Worm (Caenorhabditis elegans) whole organism, mixed stage, embryonic: ENCODE results near the gene K10D11.4.
A peak's percentile ranks its signal among the peaks of the same experiment; 100 is the strongest.

Experiments used
- M03D4.4 ChIP-seq: sonication (generic microtip); optimal IDR thresholded peaks from 2 replicates; lab custom pipeline; 2017; ENCODE audit warnings: mild to moderate bottlenecking, missing genetic modification characterization, missing compliant biosample characterization
- bed-3 ChIP-seq: fragments of 200-800 bp; sonication (Bioruptor generic); optimal IDR thresholded peaks from 3 replicates; lab custom pipeline; 2018; ENCODE audit warnings: mild to moderate bottlenecking, missing genetic modification characterization, moderate library complexity, missing compliant biosample characterization
- blmp-1 ChIP-seq: fragments of 150-350 bp; optimal IDR thresholded peaks from 2 replicates; lab custom pipeline; 2014; ENCODE audit warnings: missing biosample characterization, missing genetic modification characterization
- ceh-39 ChIP-seq: fragments of 150-350 bp; optimal IDR thresholded peaks from 2 replicates; lab custom pipeline; 2014; ENCODE audit warnings: missing biosample characterization, missing genetic modification characterization
- ceh-43 ChIP-seq: fragments of 200-800 bp; sonication (Bioruptor generic); optimal IDR thresholded peaks from 2 replicates; lab custom pipeline; 2018; ENCODE audit warnings: mild to moderate bottlenecking, missing genetic modification characterization, moderate library complexity, missing compliant biosample characterization
- ceh-83 ChIP-seq: fragments of 200-800 bp; sonication (Bioruptor generic); optimal IDR thresholded peaks from 2 replicates; lab custom pipeline; 2018; ENCODE audit warnings: mild to moderate bottlenecking, missing genetic modification characterization, missing compliant biosample characterization
- ces-1 ChIP-seq: fragments of 150-350 bp; optimal IDR thresholded peaks from 2 replicates; lab custom pipeline; 2014; ENCODE audit warnings: missing biosample characterization, missing genetic modification reagents, missing genetic modification characterization
- drap-1 ChIP-seq: fragments of 200-800 bp; sonication (Bioruptor generic); optimal IDR thresholded peaks from 3 replicates; lab custom pipeline; 2018; ENCODE audit warnings: mild to moderate bottlenecking, missing genetic modification characterization, missing compliant biosample characterization
- elt-1 ChIP-seq: sonication (generic microtip); optimal IDR thresholded peaks from 2 replicates; lab custom pipeline; 2017; ENCODE audit warnings: missing genetic modification characterization, mild to moderate bottlenecking, missing compliant biosample characterization, antibody characterized with exemption, moderate library complexity, borderline replicate concordance; ENCODE audit not compliant: insufficient read depth
- flh-1 ChIP-seq: fragments of 200-800 bp; sonication (Bioruptor generic); optimal IDR thresholded peaks from 2 replicates; lab custom pipeline; 2018; ENCODE audit warnings: mild to moderate bottlenecking, missing genetic modification characterization, moderate library complexity, missing compliant biosample characterization
- ham-2 ChIP-seq: fragments of 200-800 bp; sonication (Bioruptor generic); optimal IDR thresholded peaks from 2 replicates; lab custom pipeline; 2018; ENCODE audit warnings: mild to moderate bottlenecking, missing genetic modification characterization, missing compliant biosample characterization
- hlh-1 ChIP-seq: fragments of 150-350 bp; optimal IDR thresholded peaks from 2 replicates; lab custom pipeline; 2014; ENCODE audit warnings: missing biosample characterization, missing genetic modification reagents, missing genetic modification characterization
- lin-13 ChIP-seq: fragments of 150-350 bp; optimal IDR thresholded peaks from 2 replicates; lab custom pipeline; 2014; ENCODE audit warnings: missing biosample characterization, missing genetic modification characterization
- lin-32 ChIP-seq: fragments of 200-800 bp; sonication (Bioruptor generic); optimal IDR thresholded peaks from 2 replicates; lab custom pipeline; 2018; ENCODE audit warnings: mild to moderate bottlenecking, missing genetic modification characterization, missing compliant biosample characterization
- lsy-2 ChIP-seq: fragments of 150-350 bp; optimal IDR thresholded peaks from 2 replicates; lab custom pipeline; 2014; ENCODE audit warnings: missing biosample characterization, missing genetic modification characterization
- mep-1 ChIP-seq: fragments of 150-350 bp; optimal IDR thresholded peaks from 2 replicates; lab custom pipeline; 2017; ENCODE audit warnings: missing biosample characterization, missing genetic modification reagents, missing genetic modification characterization, inconsistent platforms
- mls-2 ChIP-seq: sonication (generic microtip); optimal IDR thresholded peaks from 2 replicates; lab custom pipeline; 2016; ENCODE audit warnings: mild to moderate bottlenecking, missing genetic modification characterization, moderate library complexity, missing compliant biosample characterization
- nhr-12 ChIP-seq: fragments of 150-350 bp; optimal IDR thresholded peaks from 2 replicates; lab custom pipeline; 2014; ENCODE audit warnings: missing biosample characterization, missing genetic modification characterization
- nhr-237 ChIP-seq: fragments of 150-350 bp; optimal IDR thresholded peaks from 2 replicates; lab custom pipeline; 2014; ENCODE audit warnings: missing biosample characterization, missing genetic modification characterization
- nhr-28 ChIP-seq: fragments of 150-350 bp; optimal IDR thresholded peaks from 2 replicates; lab custom pipeline; 2014; ENCODE audit warnings: missing biosample characterization, missing genetic modification characterization
- nhr-76 ChIP-seq: sonication (generic microtip); optimal IDR thresholded peaks from 2 replicates; lab custom pipeline; 2017; ENCODE audit warnings: missing biosample characterization, missing genetic modification characterization
- pha-4 ChIP-seq: fragments of 150-350 bp; optimal IDR thresholded peaks from 2 replicates; lab custom pipeline; 2018; ENCODE audit warnings: missing biosample characterization, missing genetic modification reagents, missing genetic modification characterization
- sptf-1 ChIP-seq: sonication (generic microtip); optimal IDR thresholded peaks from 2 replicates; lab custom pipeline; 2017; ENCODE audit warnings: mild to moderate bottlenecking, missing genetic modification characterization, moderate library complexity, missing compliant biosample characterization
- tbx-8 ChIP-seq: fragments of 200-800 bp; sonication (Bioruptor generic); optimal IDR thresholded peaks from 2 replicates; lab custom pipeline; 2018; ENCODE audit warnings: mild to moderate bottlenecking, missing genetic modification characterization, moderate library complexity, missing compliant biosample characterization
- unc-120 ChIP-seq: sonication (generic microtip); optimal IDR thresholded peaks from 2 replicates; lab custom pipeline; 2017; ENCODE audit warnings: missing genetic modification characterization, missing compliant biosample characterization; ENCODE audit not compliant: poor library complexity, severe bottlenecking
- unc-39 ChIP-seq: fragments of 150-350 bp; optimal IDR thresholded peaks from 2 replicates; lab custom pipeline; 2014; ENCODE audit warnings: missing biosample characterization, missing genetic modification characterization
- unc-62 ChIP-seq: fragments of 150-350 bp; optimal IDR thresholded peaks from 2 replicates; lab custom pipeline; 2014; ENCODE audit warnings: missing biosample characterization, missing genetic modification reagents, missing genetic modification characterization
- zip-8 ChIP-seq: fragments of 150-350 bp; optimal IDR thresholded peaks from 2 replicates; lab custom pipeline; 2014; ENCODE audit warnings: missing biosample characterization, missing genetic modification characterization
- ztf-11 ChIP-seq: fragments of 150-350 bp; optimal IDR thresholded peaks from 2 replicates; lab custom pipeline; 2014; ENCODE audit warnings: missing biosample characterization, missing genetic modification characterization

The K10D11.4 gene

ce11 chrIV:13021006-13021405, 26.7 kb upstream of the K10D11.4 start:
- TF ChIP-seq ham-2: no peak
- no peak for TF ChIP-seq ztf-11 (tag; lab: Kevin White, UChicago)
- no peak for TF ChIP-seq mep-1 (tag; lab: Kevin White, UChicago)
- no peak for TF ChIP-seq nhr-237 (tag; lab: Kevin White, UChicago)
- TF ChIP-seq lin-32: no peak
- no peak for TF ChIP-seq flh-1 (GFP tag; lab: Kevin White, UChicago)
- no peak for TF ChIP-seq bed-3
- TF ChIP-seq ces-1 (GFP tag; lab: Kevin White, UChicago): no peak
- no peak for TF ChIP-seq hlh-1 (tag; lab: Kevin White, UChicago)
- no peak for TF ChIP-seq sptf-1
- TF ChIP-seq nhr-76: no peak
- TF ChIP-seq lin-13 (tag; lab: Kevin White, UChicago): no peak
- TF ChIP-seq zip-8 (tag; lab: Kevin White, UChicago): no peak
- TF ChIP-seq ceh-83: no peak
- no peak for TF ChIP-seq nhr-12 (tag; lab: Kevin White, UChicago)
- TF ChIP-seq, all 35 proteins: peak for 0

DNA sequence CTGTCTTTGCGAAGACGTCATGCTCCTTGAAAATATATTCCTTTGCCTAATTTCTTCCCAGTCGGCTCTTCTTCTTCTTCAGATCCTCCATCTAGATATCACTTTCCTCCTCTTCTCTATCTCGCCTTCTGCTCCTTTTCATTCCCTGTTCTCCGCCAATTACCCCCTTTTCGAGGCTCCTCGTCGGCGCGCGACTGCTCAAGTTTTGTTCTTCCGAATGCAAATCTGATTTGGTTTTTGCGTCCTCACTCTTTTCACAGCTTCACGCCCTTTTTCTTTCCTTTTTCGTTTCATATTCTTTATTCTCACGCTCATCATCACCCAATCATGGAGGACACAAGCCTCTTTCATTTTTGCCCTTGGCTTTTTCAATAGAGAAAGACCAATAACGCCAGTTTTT, 22.5 kb upstream of the K10D11.4 start:
- peak; percentile 36 for TF ChIP-seq sptf-1
- TF ChIP-seq hlh-1 (tag; lab: Kevin White, UChicago): no peak
- TF ChIP-seq ces-1 (GFP tag; lab: Kevin White, UChicago): peak; percentile 76
- peak; percentile 1 for TF ChIP-seq M03D4.4 (tag; lab: Kevin White, UChicago)
- peak; percentile 7 for TF ChIP-seq unc-120 (tag; lab: Kevin White, UChicago)
- TF ChIP-seq, all 35 proteins: peak for 4

DNA sequence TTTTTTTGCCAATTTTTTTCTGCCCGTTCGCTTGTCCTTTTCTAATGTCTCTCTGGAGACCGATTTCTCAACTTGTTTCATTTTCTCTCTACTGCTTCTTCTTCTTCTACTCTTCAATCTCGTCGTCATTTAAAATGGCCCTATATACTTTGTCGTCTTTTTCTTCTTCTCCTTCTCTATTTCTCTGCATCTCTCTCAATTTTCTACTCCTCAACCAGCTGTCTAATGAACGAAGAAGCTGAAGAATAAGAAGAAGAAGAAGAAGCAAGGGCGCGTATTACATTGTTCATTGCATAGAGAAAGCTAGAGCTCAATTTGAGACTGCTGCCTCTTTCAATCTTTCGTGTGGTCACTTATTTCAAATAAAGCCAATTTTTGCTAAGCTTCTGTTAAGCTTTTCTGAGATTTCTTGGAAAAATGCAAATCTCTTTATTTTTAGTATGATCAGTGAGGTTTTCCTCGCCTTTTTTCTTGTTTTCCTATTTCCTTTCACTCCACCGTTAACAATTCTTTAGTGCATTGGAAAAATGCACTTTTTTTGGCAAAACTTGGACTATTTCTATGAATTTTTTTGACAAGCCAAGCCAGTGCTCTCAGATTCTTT, 21.6 kb upstream of the K10D11.4 start:
- TF ChIP-seq unc-62 (GFP tag; lab: Kevin White, UChicago) (peak; percentile 21), hlh-1 (tag; lab: Kevin White, UChicago) (peak; percentile 57), ces-1 (GFP tag; lab: Kevin White, UChicago) (peak; percentile 92), drap-1 (GFP tag; lab: Kevin White, UChicago) (no peak)

DNA sequence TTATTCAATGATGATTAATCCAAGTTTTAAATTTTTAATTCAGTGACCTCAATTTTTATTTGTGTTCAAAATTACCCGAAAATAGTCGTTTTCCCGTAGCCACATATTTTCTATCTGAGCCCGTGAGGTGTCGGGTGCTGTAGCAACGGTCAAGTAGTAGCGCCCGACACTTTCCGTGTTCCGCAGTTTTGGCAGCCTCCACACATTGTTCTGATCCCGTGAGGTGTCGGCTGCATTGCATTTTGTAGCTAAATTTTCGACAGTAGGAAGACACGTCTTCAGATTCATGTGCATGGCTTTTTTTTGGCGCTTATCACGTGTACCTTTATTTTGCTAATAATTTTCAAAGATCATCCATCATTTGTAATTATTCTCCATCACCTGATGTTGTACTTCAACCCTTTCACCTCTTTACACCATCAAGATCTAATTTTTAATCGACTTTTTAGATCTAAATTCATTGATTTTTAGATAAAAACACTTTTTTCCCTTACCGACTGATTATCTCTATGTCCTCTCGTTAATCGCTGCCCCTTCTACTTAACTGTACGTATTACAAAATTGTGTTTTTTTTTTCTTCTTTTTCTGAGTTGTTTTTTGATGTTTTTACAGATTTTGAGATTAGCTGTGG, 19.6 kb upstream of the K10D11.4 start:
- TF ChIP-seq unc-120 (tag; lab: Kevin White, UChicago) (no peak), elt-1 (tag; lab: Kevin White, UChicago) (peak; percentile 46)

DNA sequence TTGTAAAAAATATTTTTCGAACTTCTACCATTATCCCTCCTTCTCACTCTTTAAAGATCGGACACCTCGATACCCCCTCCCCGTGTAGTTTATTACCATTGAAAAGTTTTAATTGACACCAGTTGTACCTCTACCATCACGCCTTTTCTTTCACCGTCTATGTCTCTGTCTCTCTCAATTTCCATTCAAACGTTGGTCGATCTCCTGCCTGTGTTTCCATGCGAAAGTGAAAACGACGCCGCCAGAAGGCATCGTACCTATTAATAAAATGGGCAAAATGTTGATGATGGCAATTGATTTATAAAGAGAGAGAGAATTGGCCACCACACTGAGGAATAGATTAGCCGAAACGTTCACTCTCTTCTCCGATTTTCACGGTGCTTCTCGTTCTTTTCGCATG, 19.0 kb upstream of the K10D11.4 start:
- TF ChIP-seq unc-62 (GFP tag; lab: Kevin White, UChicago) (no peak), unc-120 (tag; lab: Kevin White, UChicago) (no peak), lsy-2 (tag; lab: Kevin White, UChicago) (no peak), ceh-43 (no peak), tbx-8 (no peak), elt-1 (tag; lab: Kevin White, UChicago) (no peak), zip-8 (tag; lab: Kevin White, UChicago) (no peak), mep-1 (tag; lab: Kevin White, UChicago) (no peak), sptf-1 (no peak), pha-4 (tag; lab: Kevin White, UChicago) (no peak), nhr-76 (no peak), ceh-83 (no peak), unc-39 (tag; lab: Kevin White, UChicago) (no peak), nhr-28 (tag; lab: Kevin White, UChicago) (no peak), ham-2 (peak; percentile 35), blmp-1 (tag; lab: Kevin White, UChicago) (peak; percentile 77), ceh-39 (tag; lab: Kevin White, UChicago) (no peak)

DNA sequence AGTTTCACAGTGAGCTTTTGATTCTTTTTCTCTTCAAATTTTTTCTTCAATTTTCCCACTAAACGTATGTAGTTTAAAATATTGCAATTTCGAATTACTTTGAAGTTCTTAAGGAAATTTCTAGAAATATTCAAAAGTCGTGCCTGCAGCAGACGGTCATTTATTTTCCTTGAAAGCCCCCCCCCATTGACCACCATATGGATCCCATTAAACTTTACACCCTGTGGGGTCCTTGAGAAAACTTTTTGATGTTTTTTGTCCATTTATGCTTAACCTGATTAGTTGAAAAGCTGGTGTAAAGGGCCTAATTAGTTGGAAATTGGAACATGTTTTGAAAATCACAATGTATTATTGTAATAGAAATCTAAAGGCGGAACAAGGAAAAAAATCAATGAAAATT, 15.2 kb upstream of the K10D11.4 start:
- TF ChIP-seq mls-2 (no peak), M03D4.4 (tag; lab: Kevin White, UChicago) (no peak), zip-8 (tag; lab: Kevin White, UChicago) (no peak), mep-1 (tag; lab: Kevin White, UChicago) (no peak), pha-4 (tag; lab: Kevin White, UChicago) (no peak), elt-1 (tag; lab: Kevin White, UChicago) (no peak), tbx-8 (no peak), drap-1 (GFP tag; lab: Kevin White, UChicago) (no peak), ceh-39 (tag; lab: Kevin White, UChicago) (no peak)
- TF ChIP-seq, all 35 proteins: peak for 0
